Worm (Caenorhabditis elegans) whole organism, young adult: ENCODE data around the gene C06G1.1.

Experiments
- sdz-38 ChIP-seq: sonication (generic microtip); optimal IDR thresholded peaks from 2 replicates; lab custom pipeline; 2016; ENCODE audit warnings: missing genotype, missing genetic modification characterization, missing compliant biosample characterization
- unc-130 ChIP-seq: sonication (generic microtip); optimal IDR thresholded peaks from 2 replicates; lab custom pipeline; 2016; ENCODE audit warnings: missing genetic modification reagents, missing genetic modification characterization, missing compliant biosample characterization
- unc-62 ChIP-seq: fragments of 150-350 bp; optimal IDR thresholded peaks from 2 replicates; lab custom pipeline; 2014; ENCODE audit warnings: missing biosample characterization, missing genetic modification reagents, missing genetic modification characterization

DNA sequence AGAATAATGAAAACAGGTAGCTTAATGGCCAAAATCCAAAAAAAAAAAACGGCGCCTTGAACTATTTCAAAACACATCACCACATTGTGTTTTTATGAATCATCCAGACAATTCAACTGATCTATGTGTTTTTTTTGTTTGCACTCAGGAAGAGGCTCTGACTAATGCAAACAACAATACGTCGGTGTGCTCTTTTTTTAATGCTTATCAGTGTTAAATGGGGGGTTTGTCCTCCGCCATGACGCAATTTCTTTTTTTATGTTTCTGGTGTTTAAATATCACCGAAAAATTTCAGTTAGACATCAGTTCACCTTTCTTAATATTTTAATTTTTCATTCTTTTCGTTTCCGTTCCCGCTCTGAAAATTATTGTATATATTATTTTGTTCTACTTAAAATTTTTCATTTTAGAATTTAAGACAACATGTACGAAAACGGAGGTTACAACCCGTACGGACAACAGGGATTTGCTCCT, 46.0 kb downstream of the C06G1.1 start, which contains the start of gene F22H10.2:
- TF ChIP-seq sdz-38 (tag; lab: Kevin White, UChicago) (no peak), unc-130 (GFP tag; lab: Kevin White, UChicago) (no peak), unc-62 (GFP tag; lab: Kevin White, UChicago) (no peak)
